Worm (Caenorhabditis elegans) whole organism, L4/young adult: ENCODE data around the gene clc-32.

ENCODE experiments used
- W03F9.2 ChIP-seq: fragments of 150-350 bp; optimal IDR thresholded peaks from 2 replicates; lab custom pipeline; 2014; ENCODE audit warnings: missing biosample characterization, missing genetic modification characterization
- dao-5 ChIP-seq: sonication (generic microtip); optimal IDR thresholded peaks from 2 replicates; lab custom pipeline; 2016; ENCODE audit warnings: missing genotype, missing genetic modification characterization, moderate library complexity, missing compliant biosample characterization
- him-1 ChIP-seq: sonication (generic microtip); optimal IDR thresholded peaks from 2 replicates; lab custom pipeline; 2016; ENCODE audit warnings: missing genotype, missing genetic modification reagents, missing genetic modification characterization, missing compliant biosample characterization

The clc-32 gene

ce11 chrV:16127401-16127800 is 13.6 kb downstream of the clc-32 start, which contains the start of gene fbxa-143:
fbxa-143 (minus strand) TSS chrV:16127501.
- TF ChIP-seq W03F9.2 (tag; lab: Kevin White, UChicago) (no peak), dao-5 (tag; lab: Kevin White, UChicago) (no peak), him-1 (no peak)

- no peak for TF ChIP-seq dao-5 (tag; lab: Kevin White, UChicago)
- TF ChIP-seq W03F9.2 (tag; lab: Kevin White, UChicago), result no peak
- TF ChIP-seq him-1, result no peak
These were observed 16.2 kb downstream of the clc-32 start, which contains the start of gene nhr-111 for ce11 chrV:16124739-16125138. nhr-111 (minus strand) TSS chrV:16124839.

ce11 chrV:16121451-16121850 is 19.5 kb downstream of the clc-32 start:
- no peak for TF ChIP-seq him-1
- TF ChIP-seq dao-5 (tag; lab: Kevin White, UChicago), result no peak

- TF ChIP-seq him-1 (no peak), W03F9.2 (tag; lab: Kevin White, UChicago) (no peak), dao-5 (tag; lab: Kevin White, UChicago) (no peak)
These were observed 20.0 kb downstream of the clc-32 start, which contains the start of gene skr-3 for ce11 chrV:16120922-16121321. skr-3 (plus strand) TSS chrV:16121084.

DNA sequence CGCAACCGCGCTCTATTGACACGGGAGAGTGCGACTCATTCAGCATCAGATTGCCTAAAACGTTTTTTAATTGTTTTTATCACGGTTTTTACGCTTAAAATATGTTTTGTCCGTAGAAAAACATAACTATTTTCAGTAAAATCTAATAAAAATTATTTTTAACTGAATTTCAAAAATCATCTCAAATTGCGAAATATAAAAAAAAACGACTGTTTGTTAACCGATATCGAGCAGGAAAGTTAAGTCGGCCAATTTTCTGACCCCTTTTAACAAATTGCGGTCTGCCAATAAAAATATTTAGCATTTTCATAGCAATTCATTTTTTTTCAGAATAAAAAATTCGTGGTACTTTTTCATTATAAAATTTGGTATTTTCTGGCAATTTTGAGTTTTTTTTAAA is 20.5 kb downstream of the clc-32 start:
- no peak for TF ChIP-seq W03F9.2 (tag; lab: Kevin White, UChicago)
- TF ChIP-seq dao-5 (tag; lab: Kevin White, UChicago), result no peak
- TF ChIP-seq him-1, result no peak

DNA sequence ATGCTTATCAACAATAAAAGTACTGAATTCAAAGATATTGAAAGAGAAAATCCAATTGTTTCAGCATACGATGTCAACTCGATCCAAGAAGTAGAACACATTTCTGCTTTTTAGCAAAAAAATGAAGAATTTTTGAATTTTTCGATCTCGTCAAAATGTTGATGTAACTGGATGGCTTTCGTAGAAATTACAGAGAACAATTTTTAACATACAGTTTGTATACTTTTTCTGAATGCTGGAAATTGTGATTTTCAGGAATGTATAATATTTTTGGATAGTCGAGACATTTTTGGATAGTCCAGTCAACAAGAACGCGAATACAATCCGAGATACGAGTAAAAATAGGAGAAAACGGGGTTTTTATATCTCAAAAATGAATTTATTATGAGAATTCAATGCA is 22.4 kb downstream of the clc-32 start, which contains the start of gene str-103:
Gene str-103, minus strand, starts transcription at position 101 of the 400 bp plus-strand sequence.
- TF ChIP-seq dao-5 (tag; lab: Kevin White, UChicago) (no peak), him-1 (no peak), W03F9.2 (tag; lab: Kevin White, UChicago) (no peak)

DNA sequence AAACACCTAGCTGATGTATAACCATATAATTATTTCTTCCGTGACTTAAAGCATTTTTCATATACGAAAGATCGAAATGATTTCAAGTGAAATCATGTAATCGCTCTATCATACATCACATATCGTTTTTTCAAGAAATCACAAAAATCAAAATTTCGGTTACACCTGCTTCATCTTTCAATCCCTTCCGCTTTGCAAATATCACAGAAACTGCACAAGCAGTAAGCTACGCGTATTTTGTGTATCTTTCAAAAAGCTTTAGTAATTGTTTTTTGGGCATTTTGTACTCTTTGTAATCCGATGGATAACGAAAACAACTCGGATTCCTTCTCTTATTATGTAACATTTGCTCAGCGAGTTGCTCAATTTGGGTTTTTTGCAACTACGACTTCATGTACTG is 25.6 kb downstream of the clc-32 start, which contains the start of gene str-25:
Gene str-25, plus strand, starts transcription at position 301 of the 400 bp plus-strand sequence.
- TF ChIP-seq dao-5 (tag; lab: Kevin White, UChicago) (no peak), W03F9.2 (tag; lab: Kevin White, UChicago) (no peak), him-1 (no peak)

ce11 chrV:16114237-16114636 is 26.7 kb downstream of the clc-32 start, which contains the start of gene srxa-16:
srxa-16 (minus strand) TSS chrV:16114337.
- TF ChIP-seq him-1 (no peak), W03F9.2 (tag; lab: Kevin White, UChicago) (no peak), dao-5 (tag; lab: Kevin White, UChicago) (no peak)

DNA sequence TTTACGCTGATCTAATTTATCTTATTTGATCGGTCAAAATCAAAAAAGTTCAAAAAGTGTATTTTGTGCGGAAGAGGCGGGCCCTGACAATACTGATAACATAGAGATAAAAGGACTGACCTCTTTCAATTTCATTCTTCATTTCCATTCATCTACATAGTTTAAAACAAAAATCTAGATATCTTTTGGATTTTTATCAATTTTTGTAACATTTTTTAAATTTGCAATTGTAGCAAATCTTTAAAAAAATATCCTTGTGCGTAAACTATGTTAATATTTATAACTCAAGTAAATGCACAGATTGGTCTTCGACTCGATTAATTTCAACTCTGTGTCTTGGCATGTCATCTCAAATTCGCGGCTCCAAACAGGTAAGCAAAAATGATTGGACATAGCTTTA is 37.4 kb downstream of the clc-32 start, which contains the start of gene argk-1:
Gene argk-1, plus strand, starts transcription at position 301 of the 400 bp plus-strand sequence.
- TF ChIP-seq W03F9.2 (tag; lab: Kevin White, UChicago) (no peak), him-1 (no peak), dao-5 (tag; lab: Kevin White, UChicago) (no peak)

- TF ChIP-seq dao-5 (tag; lab: Kevin White, UChicago), result no peak
- no peak for TF ChIP-seq W03F9.2 (tag; lab: Kevin White, UChicago)
- no peak for TF ChIP-seq him-1
These were observed 40.8 kb downstream of the clc-32 start, which contains the start of gene cth-1 for ce11 chrV:16100103-16100730. cth-1 (plus strand) TSS chrV:16100680.

ce11 chrV:16099441-16099840 is 41.5 kb downstream of the clc-32 start, which contains the start of gene str-7:
str-7 (minus strand) TSS chrV:16099541.
- TF ChIP-seq dao-5 (tag; lab: Kevin White, UChicago) (no peak), W03F9.2 (tag; lab: Kevin White, UChicago) (no peak), him-1 (no peak)

ce11 chrV:16094862-16095261 is 46.1 kb downstream of the clc-32 start:
- TF ChIP-seq him-1 (no peak), dao-5 (tag; lab: Kevin White, UChicago) (no peak), W03F9.2 (tag; lab: Kevin White, UChicago) (no peak)

- no peak for TF ChIP-seq W03F9.2 (tag; lab: Kevin White, UChicago)
- TF ChIP-seq him-1, result no peak
- TF ChIP-seq dao-5 (tag; lab: Kevin White, UChicago), result no peak
These were observed 46.7 kb downstream of the clc-32 start, which contains the start of gene F22B8.7 for ce11 chrV:16094284-16094683. F22B8.7 (plus strand) TSS chrV:16094584.

DNA sequence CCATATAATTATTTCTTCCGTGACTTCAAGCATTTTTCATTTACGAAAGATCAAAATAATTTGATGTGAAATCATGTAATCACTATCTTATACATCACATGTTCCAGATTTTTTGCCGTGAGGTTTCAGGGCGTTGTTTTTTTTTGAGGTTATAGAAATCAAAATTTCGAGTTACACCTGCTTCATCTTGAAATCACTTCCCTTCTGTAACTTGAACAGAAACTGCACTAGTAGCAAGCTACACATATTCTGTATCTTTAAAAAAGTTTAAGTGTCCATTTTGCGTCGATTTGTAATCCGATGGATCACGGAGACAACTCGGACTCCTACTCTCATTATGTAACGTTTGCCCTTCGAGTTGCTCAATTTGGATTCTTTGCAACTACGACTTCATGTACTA is 50.3 kb downstream of the clc-32 start, which contains the start of gene F22B8.3:
Gene F22B8.3, plus strand, starts transcription at position 301 of the 400 bp plus-strand sequence.
- TF ChIP-seq him-1 (no peak), W03F9.2 (tag; lab: Kevin White, UChicago) (no peak), dao-5 (tag; lab: Kevin White, UChicago) (no peak)
